Fruit fly (Drosophila melanogaster) whole organism, prepupa: Measurements from ENCODE around the gene CG7840.

ENCODE experiments used
- CG11902 ChIP-seq: fragments of 200-800 bp; sonication (Bioruptor generic); optimal IDR thresholded peaks from 3 replicates; lab custom pipeline; 2016; ENCODE audit warnings: missing biosample characterization, missing genetic modification characterization
- CG15336 ChIP-seq: fragments of 200-800 bp; sonication (Bioruptor generic); IDR thresholded peaks from 2 replicates; pipeline ENCODE4 v1.3.6; 2022; ENCODE audit warnings: missing biosample characterization, missing genetic modification characterization
- CG16779 ChIP-seq: fragments of 200-800 bp; sonication (Bioruptor generic); optimal IDR thresholded peaks from 3 replicates; lab custom pipeline; 2017; ENCODE audit warnings: missing biosample characterization, mild to moderate bottlenecking, missing genetic modification characterization
- CG32006 ChIP-seq: fragments of 200-800 bp; sonication (Bioruptor generic); optimal IDR thresholded peaks from 3 replicates; lab custom pipeline; 2017; ENCODE audit warnings: missing biosample characterization, mild to moderate bottlenecking, missing genetic modification characterization
- CG6854 ChIP-seq: fragments of 200-800 bp; sonication (Bioruptor generic); optimal IDR thresholded peaks from 2 replicates; lab custom pipeline; 2017; ENCODE audit warnings: missing biosample characterization, mild to moderate bottlenecking, missing genetic modification characterization
- CG7368 ChIP-seq: fragments of 200-800 bp; sonication (Bioruptor generic); optimal IDR thresholded peaks from 3 replicates; lab custom pipeline; 2016; ENCODE audit warnings: missing biosample characterization, missing genetic modification characterization
- Eip93F ChIP-seq: fragments of 200-800 bp; sonication (Bioruptor generic); optimal IDR thresholded peaks from 2 replicates; lab custom pipeline; 2016; ENCODE audit warnings: missing biosample characterization, mild to moderate bottlenecking, missing genetic modification characterization
- Ets21C ChIP-seq: fragments of 200-800 bp; sonication (Bioruptor generic); optimal IDR thresholded peaks from 3 replicates; lab custom pipeline; 2016; ENCODE audit warnings: missing biosample characterization, missing genetic modification characterization
- Gug ChIP-seq: fragments of 200-800 bp; sonication (Bioruptor generic); IDR thresholded peaks from 2 replicates; pipeline ENCODE4 v1.3.6; 2022; ENCODE audit warnings: missing biosample characterization, missing genetic modification characterization
- Hr39 ChIP-seq: fragments of 200-800 bp; sonication (Bioruptor generic); optimal IDR thresholded peaks from 2 replicates; lab custom pipeline; 2016; ENCODE audit warnings: missing biosample characterization, missing genetic modification characterization
- Lpt ChIP-seq: fragments of 200-800 bp; sonication (Bioruptor generic); optimal IDR thresholded peaks from 3 replicates; lab custom pipeline; 2016; ENCODE audit warnings: missing biosample characterization, missing genetic modification characterization
- acj6 ChIP-seq: fragments of 200-800 bp; sonication (Bioruptor generic); optimal IDR thresholded peaks from 3 replicates; lab custom pipeline; 2016; ENCODE audit warnings: missing biosample characterization, missing genetic modification characterization
- cyc ChIP-seq: fragments of 200-800 bp; sonication (Bioruptor generic); optimal IDR thresholded peaks from 3 replicates; lab custom pipeline; 2016; ENCODE audit warnings: missing biosample characterization, missing genetic modification characterization
- dsx ChIP-seq: fragments of 200-800 bp; optimal IDR thresholded peaks from 3 replicates; lab custom pipeline; 2019; ENCODE audit warnings: missing biosample characterization, mild to moderate bottlenecking, missing genetic modification characterization, moderate library complexity; ENCODE audit not compliant: poor library complexity, severe bottlenecking

DNA sequence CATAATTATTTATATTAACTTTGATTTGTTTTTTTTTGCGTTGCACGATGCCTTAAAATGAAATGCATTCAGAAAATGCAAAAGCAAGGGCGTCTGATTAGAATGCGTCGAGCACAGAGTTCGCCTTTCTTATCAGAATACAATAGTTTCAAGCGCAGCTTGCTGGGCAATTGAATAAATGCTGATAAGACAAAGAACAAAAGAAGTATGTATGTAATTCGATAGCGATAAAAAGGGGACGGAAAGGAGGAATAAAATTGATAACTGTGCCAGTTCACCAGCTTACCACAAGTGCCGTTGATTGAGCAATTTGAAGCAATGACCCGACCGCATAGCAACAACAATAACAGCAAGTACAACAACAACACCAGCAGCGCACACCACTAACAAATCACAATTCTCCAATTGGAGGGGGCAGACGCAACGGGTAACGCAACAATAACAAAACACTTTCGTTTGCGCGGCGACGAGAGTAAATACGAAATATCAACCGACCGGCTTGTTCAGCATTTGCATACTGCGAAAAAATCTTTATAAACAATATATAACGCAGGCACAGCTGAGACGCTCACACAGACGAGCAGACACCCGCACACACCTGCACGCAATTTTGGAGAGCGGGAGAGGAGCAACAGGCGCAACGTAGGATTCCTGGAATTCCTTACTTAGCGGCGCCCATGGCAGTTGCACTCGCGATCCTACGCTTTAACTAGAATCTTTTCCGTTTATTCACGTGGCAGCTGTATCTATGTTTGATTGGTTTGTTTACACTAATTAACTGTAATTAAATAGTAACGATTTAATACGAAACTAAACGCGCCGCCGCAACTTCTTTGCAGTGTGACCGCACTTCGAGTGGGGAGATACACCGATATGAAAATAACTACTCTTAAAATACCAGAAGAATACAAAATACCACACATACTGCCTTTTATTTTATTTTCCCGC is 4.9 kb upstream of the CG7840 start, which contains the start of gene Btk:
- TF ChIP-seq CG16779 (tag; lab: Kevin White, UChicago) (no peak), Gug (GFP tag; lab: Robert Waterston, UW) (no peak), Lpt (no peak), Ets21C (GFP tag; lab: Kevin White, UChicago) (no peak), CG15336 (GFP tag; lab: Robert Waterston, UW) (no peak), cyc (no peak), acj6 (GFP tag; lab: Kevin White, UChicago) (no peak), dsx (GFP tag; lab: Kevin White, UChicago) (peak; percentile 10), Eip93F (GFP tag; lab: Kevin White, UChicago) (no peak), CG32006 (GFP tag; lab: Kevin White, UChicago) (no peak), Hr39 (GFP tag; lab: Kevin White, UChicago) (no peak), CG11902 (GFP tag; lab: Kevin White, UChicago) (no peak), CG7368 (GFP tag; lab: Kevin White, UChicago) (no peak), CG6854 (GFP tag; lab: Kevin White, UChicago) (peak; percentile 40)
